Worm (Caenorhabditis elegans): Measurements from ENCODE around the gene C16E9.1.

DNA sequence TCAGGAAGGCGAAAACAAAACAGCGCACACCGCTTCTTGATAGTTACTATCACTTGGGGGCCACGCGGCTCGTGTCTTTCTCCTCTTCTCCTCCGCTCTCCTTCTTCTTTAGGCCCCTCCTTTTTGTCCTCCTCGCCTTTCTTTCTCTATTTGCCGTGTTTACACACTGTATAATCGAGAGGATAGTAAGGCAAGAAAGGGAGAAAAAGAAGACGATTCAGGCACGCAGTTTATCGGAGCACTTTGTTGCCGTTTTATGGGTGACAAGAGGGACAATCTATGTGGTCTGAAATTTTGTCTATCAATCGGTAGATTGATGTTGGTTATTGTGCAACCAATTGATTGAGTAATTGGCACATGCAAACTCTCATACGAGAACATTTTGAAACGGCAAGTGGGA is 7.9 kb upstream of the C16E9.1 start, which contains the start of gene F14B8.6:
- TF ChIP-seq nfya-1 (tag; optimal IDR thresholded peaks at IDR 0.05; ENCODE audit: insufficient read depth) (no peak), ztf-4 (tag; optimal IDR thresholded peaks at IDR 0.05) (no peak), R02D3.7 (tag; optimal IDR thresholded peaks at IDR 0.05) (no peak), unc-39 (tag; optimal IDR thresholded peaks at IDR 0.05) (no peak), sea-2 (GFP tag; optimal IDR thresholded peaks at IDR 0.05) (no peak), egl-27 (tag; optimal IDR thresholded peaks at IDR 0.05) (no peak), fos-1 (tag; optimal IDR thresholded peaks at IDR 0.05) (no peak), hmg-11 (tag; optimal IDR thresholded peaks at IDR 0.05) (no peak), nhr-11 (tag; optimal IDR thresholded peaks at IDR 0.05) (no peak), ama-1 (optimal IDR thresholded peaks at IDR 0.05) (no peak), aly-2 (tag; optimal IDR thresholded peaks at IDR 0.05) (no peak)

Measured in whole organism, L3 larva.